Worm (Caenorhabditis elegans) whole organism, midembryonic: ENCODE results near the gene gck-2.

ENCODE experiments used
- T22C8.4 ChIP-seq: fragments of 200-800 bp; sonication (Bioruptor generic); IDR thresholded peaks from 2 replicates; pipeline ENCODE4 v1.3.6; 2022; ENCODE audit warnings: missing genetic modification characterization, missing compliant biosample characterization
- cog-1 ChIP-seq: sonication (generic microtip); optimal IDR thresholded peaks from 2 replicates; lab custom pipeline; 2016; ENCODE audit warnings: missing genetic modification characterization, missing compliant biosample characterization
- flt-1 ChIP-seq: fragments of 200-800 bp; sonication (Bioruptor generic); IDR thresholded peaks from 2 replicates; pipeline ENCODE4 v1.3.6; 2022; ENCODE audit warnings: missing genetic modification characterization, missing compliant biosample characterization
- klf-2 ChIP-seq: fragments of 200-800 bp; sonication (Bioruptor generic); conservative IDR thresholded peaks from 2 replicates; pipeline ENCODE4 v1.3.6; 2022; ENCODE audit warnings: missing genetic modification reagents, missing genetic modification characterization, missing compliant biosample characterization
- ref-1 ChIP-seq: fragments of 200-800 bp; sonication (Bioruptor generic); conservative IDR thresholded peaks from 2 replicates; pipeline ENCODE4 v1.3.6; 2022; ENCODE audit warnings: missing genetic modification reagents, missing genetic modification characterization, missing compliant biosample characterization
- tab-1 ChIP-seq: fragments of 200-800 bp; sonication (Bioruptor generic); IDR thresholded peaks from 2 replicates; pipeline ENCODE4 v1.3.6; 2022; ENCODE audit warnings: missing genetic modification characterization, missing compliant biosample characterization
- ztf-23 ChIP-seq: fragments of 200-800 bp; sonication (Bioruptor generic); IDR thresholded peaks from 2 replicates; pipeline ENCODE4 v1.3.6; 2022; ENCODE audit warnings: missing genetic modification reagents, missing genetic modification characterization, missing compliant biosample characterization
- ztf-29 ChIP-seq: fragments of 200-800 bp; sonication (Bioruptor generic); IDR thresholded peaks from 2 replicates; pipeline ENCODE4 v1.3.6; 2022; ENCODE audit warnings: missing genetic modification reagents, missing genetic modification characterization, missing compliant biosample characterization

ce11 chrV:6792973-6793372 is 508 bp upstream of the gck-2 start:
- TF ChIP-seq klf-2 (GFP tag; lab: Robert Waterston, UW): no peak
- no peak for TF ChIP-seq flt-1 (GFP tag; lab: Robert Waterston, UW)
- TF ChIP-seq cog-1 (tag; lab: Kevin White, UChicago): no peak
- no peak for TF ChIP-seq ztf-29 (GFP tag; lab: Robert Waterston, UW)
- TF ChIP-seq T22C8.4 (GFP tag; lab: Robert Waterston, UW): no peak
- TF ChIP-seq ref-1 (GFP tag; lab: Robert Waterston, UW): no peak
- no peak for TF ChIP-seq ztf-23 (GFP tag; lab: Robert Waterston, UW)
- TF ChIP-seq tab-1 (GFP tag; lab: Robert Waterston, UW): no peak
